Worm (Caenorhabditis elegans): ENCODE measurements around the gene T01C4.8.

- TF ChIP-seq zip-2 (tag; optimal IDR thresholded peaks at IDR 0.05) (no peak), unc-62 (GFP tag; optimal IDR thresholded peaks at IDR 0.05 in 1 of 2) (no peak), unc-62 (tag; optimal IDR thresholded peaks at IDR 0.05) (no peak), ztf-11 (tag; optimal IDR thresholded peaks at IDR 0.05) (no peak)
Measured at ce11 chrV:7129460-7129859, at the start of gene T01C4.8.
